Worm (Caenorhabditis elegans): ENCODE results near the gene C23G10.11.

ce11 chrIII:6248064-6248687 lies 32.8 kb upstream of the C23G10.11 start, which contains the start of the genes gen-1 and stt-3:
- TF ChIP-seq nfya-1 (tag; optimal IDR thresholded peaks at IDR 0.05; ENCODE audit: insufficient read depth), result no peak
- no peak for TF ChIP-seq elt-3 (tag; optimal IDR thresholded peaks at IDR 0.05)
- no peak for TF ChIP-seq nhr-11 (tag; optimal IDR thresholded peaks at IDR 0.05)
- TF ChIP-seq pqm-1 (tag; optimal IDR thresholded peaks at IDR 0.05), result no peak
- TF ChIP-seq ama-1 (optimal IDR thresholded peaks at IDR 0.05), result no peak
- TF ChIP-seq sea-2 (GFP tag; optimal IDR thresholded peaks at IDR 0.05), result no peak
- TF ChIP-seq elt-2 (tag; optimal IDR thresholded peaks at IDR 0.05), result peak; percentile 12
- TF ChIP-seq nhr-23 (tag; optimal IDR thresholded peaks at IDR 0.05), result no peak
- TF ChIP-seq nhr-25 (tag; optimal IDR thresholded peaks at IDR 0.05), result no peak
